Worm (Caenorhabditis elegans): Measurements from ENCODE around the gene ttb-1.

- TF ChIP-seq scrt-1 (GFP tag; IDR thresholded peaks at IDR 0.05) = no peak
- no peak for TF ChIP-seq aly-1 (tag; optimal IDR thresholded peaks at IDR 0.05)
- no peak for TF ChIP-seq flt-1 (GFP tag; IDR thresholded peaks at IDR 0.05)
- no peak for TF ChIP-seq sea-1 (GFP tag; conservative IDR thresholded peaks at IDR 0.05)
- TF ChIP-seq F13C5.2 (tag; optimal IDR thresholded peaks at IDR 0.05) = no peak
Measured at ce11 chrV:138592-138991, 18.0 kb upstream of the ttb-1 start, which contains the start of gene W03F9.9.

Measured in whole organism, early embryonic.